Worm (Caenorhabditis elegans): ENCODE data around the gene R07B1.9.
A peak's percentile ranks its signal among the peaks of the same experiment; 100 is the strongest.

Gene R07B1.9

ce11 chrX:9918997-9919396 lies 41.8 kb downstream of the R07B1.9 start, which contains the start of gene folr-1:
TSS of gene folr-1 (plus strand) at chrX:9919297.
- TF ChIP-seq R02D3.7 (tag; optimal IDR thresholded peaks at IDR 0.05) (no peak), egl-5 (tag; optimal IDR thresholded peaks at IDR 0.05) (no peak), eor-1 (tag; optimal IDR thresholded peaks at IDR 0.05) (no peak), hmg-11 (tag; optimal IDR thresholded peaks at IDR 0.05) (no peak), fkh-10 (GFP tag; optimal IDR thresholded peaks at IDR 0.05) (no peak), nhr-11 (tag; optimal IDR thresholded peaks at IDR 0.05) (no peak), nhr-28 (tag; optimal IDR thresholded peaks at IDR 0.05) (no peak), lsy-12 (tag; optimal IDR thresholded peaks at IDR 0.05) (no peak), nhr-12 (tag; optimal IDR thresholded peaks at IDR 0.05) (no peak), pqm-1 (tag; optimal IDR thresholded peaks at IDR 0.05) (no peak), ZK546.5 (tag; optimal IDR thresholded peaks at IDR 0.05) (no peak), nhr-43 (tag; optimal IDR thresholded peaks at IDR 0.05; ENCODE audit: poor library complexity, severe bottlenecking) (no peak), snpc-4 (tag; optimal IDR thresholded peaks at IDR 0.05) (no peak), ztf-4 (tag; optimal IDR thresholded peaks at IDR 0.05) (no peak), nhr-67 (tag; optimal IDR thresholded peaks at IDR 0.05) (no peak), unc-62 (GFP tag; optimal IDR thresholded peaks at IDR 0.05) (no peak), daf-12 (tag; optimal IDR thresholded peaks at IDR 0.05) (no peak), fkh-2 (tag; optimal IDR thresholded peaks at IDR 0.05) (no peak), ama-1 (optimal IDR thresholded peaks at IDR 0.05) (no peak), jun-1 (tag; optimal IDR thresholded peaks at IDR 0.05) (no peak)

- no peak for TF ChIP-seq lsy-12 (tag; optimal IDR thresholded peaks at IDR 0.05)
- no peak for TF ChIP-seq unc-39 (tag; optimal IDR thresholded peaks at IDR 0.05)
- TF ChIP-seq nhr-77 (tag; optimal IDR thresholded peaks at IDR 0.05): no peak
- no peak for TF ChIP-seq elt-3 (tag; optimal IDR thresholded peaks at IDR 0.05)
These were observed 44.0 kb downstream of the R07B1.9 start, which contains the start of gene C17G1.2 for ce11 chrX:9921257-9921656. TSS of gene C17G1.2 (plus strand) at chrX:9921557.

ce11 chrX:9924962-9925361 lies 47.7 kb downstream of the R07B1.9 start, which contains the start of gene ugt-23:
TSS of gene ugt-23 (minus strand) at chrX:9925173.
- peak; percentile 71 for TF ChIP-seq elt-2 (tag; optimal IDR thresholded peaks at IDR 0.05)
- no peak for TF ChIP-seq nhr-23 (tag; optimal IDR thresholded peaks at IDR 0.05)
- no peak for TF ChIP-seq nhr-43 (tag; optimal IDR thresholded peaks at IDR 0.05; ENCODE audit: poor library complexity, severe bottlenecking)
- TF ChIP-seq pqm-1 (tag; optimal IDR thresholded peaks at IDR 0.05): peak; percentile 39
- no peak for TF ChIP-seq unc-39 (tag; optimal IDR thresholded peaks at IDR 0.05)
- TF ChIP-seq snpc-4 (tag; optimal IDR thresholded peaks at IDR 0.05): no peak

ce11 chrX:9927993-9928392 lies 50.8 kb downstream of the R07B1.9 start:
- TF ChIP-seq skn-1 (tag; optimal IDR thresholded peaks at IDR 0.05): peak; percentile 3
- no peak for TF ChIP-seq tbx-2 (tag; optimal IDR thresholded peaks at IDR 0.05)
